Worm (Caenorhabditis elegans) whole organism, L1 larva: ENCODE measurements around the gene hpo-39.
A peak's percentile ranks its signal among the peaks of the same experiment; 100 is the strongest.
"Not testable (repeated sequence)": the region's sequence is repeated elsewhere in the genome, so short reads cannot be mapped to it uniquely, and the experiment has no call there.

ENCODE experiments used
- C16A3.4 ChIP-seq: fragments of 150-350 bp; optimal IDR thresholded peaks from 2 replicates; lab custom pipeline; 2014; ENCODE audit warnings: missing biosample characterization, missing genetic modification characterization
- F16B12.6 ChIP-seq: fragments of 150-350 bp; optimal IDR thresholded peaks from 2 replicates; lab custom pipeline; 2014; ENCODE audit warnings: missing biosample characterization, missing genetic modification characterization
- aly-2 ChIP-seq: fragments of 150-350 bp; optimal IDR thresholded peaks from 2 replicates; lab custom pipeline; 2014; ENCODE audit warnings: missing biosample characterization, missing genetic modification characterization
- blmp-1 ChIP-seq: fragments of 150-350 bp; optimal IDR thresholded peaks from 2 replicates; lab custom pipeline; 2014; ENCODE audit warnings: missing biosample characterization, missing genetic modification characterization
- ceh-63 ChIP-seq: fragments of 200-800 bp; sonication (Bioruptor generic); optimal IDR thresholded peaks from 2 replicates; lab custom pipeline; 2018; ENCODE audit warnings: mild to moderate bottlenecking, missing genetic modification characterization, missing compliant biosample characterization
- ceh-88 ChIP-seq: fragments of 200-800 bp; sonication (Bioruptor generic); IDR thresholded peaks from 2 replicates; pipeline ENCODE4 v1.3.6; 2022; ENCODE audit warnings: missing genetic modification characterization, missing compliant biosample characterization
- dpl-1 ChIP-seq, 3 experiments: fragments of 150-350 bp in 2 of 3; sonication (generic microtip) in 1 of 3; optimal IDR thresholded peaks; 2 replicates each; lab custom pipeline; 2014 to 2017; ENCODE audit warnings: missing biosample characterization in 3 of 3, missing genetic modification characterization in 3 of 3, missing genetic modification reagents in 3 of 3
- dsc-1 ChIP-seq: sonication (generic microtip); optimal IDR thresholded peaks from 2 replicates; lab custom pipeline; 2016; ENCODE audit warnings: mild to moderate bottlenecking, missing genetic modification characterization, missing compliant biosample characterization
- efl-1 ChIP-seq, 4 experiments: fragments of 150-350 bp; optimal IDR thresholded peaks in 3 of 4; peaks in 1 of 4; 1 replicate in 1 of 4; 2 replicates in 3 of 4; lab custom pipeline; 2014; ENCODE audit warnings: missing biosample characterization in 2 of 4, missing genetic modification characterization in 2 of 4, missing genetic modification reagents in 2 of 4
- ets-5 ChIP-seq: fragments of 200-800 bp; sonication (Bioruptor generic); IDR thresholded peaks from 2 replicates; pipeline ENCODE4 v1.3.6; 2022; ENCODE audit warnings: missing genetic modification characterization, missing compliant biosample characterization
- fos-1 ChIP-seq: fragments of 150-350 bp; optimal IDR thresholded peaks from 2 replicates; lab custom pipeline; 2014; ENCODE audit warnings: missing biosample characterization, missing genetic modification characterization
- grh-1 ChIP-seq: fragments of 200-800 bp; sonication (Bioruptor generic); IDR thresholded peaks from 2 replicates; pipeline ENCODE4 v1.3.6; 2022; ENCODE audit warnings: missing genetic modification reagents, missing genetic modification characterization, missing compliant biosample characterization
- hpl-2 ChIP-seq: fragments of 150-350 bp; optimal IDR thresholded peaks from 2 replicates; lab custom pipeline; 2014; ENCODE audit warnings: missing biosample characterization, missing genetic modification reagents, missing genetic modification characterization
- jun-1 ChIP-seq: fragments of 150-350 bp; optimal IDR thresholded peaks from 2 replicates; lab custom pipeline; 2014; ENCODE audit warnings: missing biosample characterization, missing genetic modification reagents, missing genetic modification characterization
- lin-13 ChIP-seq: fragments of 150-350 bp; optimal IDR thresholded peaks from 2 replicates; lab custom pipeline; 2014; ENCODE audit warnings: missing biosample characterization, missing genetic modification reagents, missing genetic modification characterization
- lin-14 ChIP-seq: fragments of 200-800 bp; sonication (Bioruptor generic); optimal IDR thresholded peaks from 2 replicates; lab custom pipeline; 2018; ENCODE audit warnings: mild to moderate bottlenecking, missing genetic modification characterization, moderate library complexity, missing compliant biosample characterization
- lin-39 ChIP-seq: fragments of 150-350 bp; optimal IDR thresholded peaks from 2 replicates; lab custom pipeline; 2014; ENCODE audit warnings: missing biosample characterization, missing genetic modification reagents, missing genetic modification characterization
- lir-3 ChIP-seq: sonication (generic microtip); optimal IDR thresholded peaks from 2 replicates; lab custom pipeline; 2016; ENCODE audit warnings: mild to moderate bottlenecking, missing genetic modification characterization, moderate library complexity, missing compliant biosample characterization; ENCODE audit not compliant: poor library complexity
- mab-9 ChIP-seq: fragments of 200-800 bp; sonication (Bioruptor generic); IDR thresholded peaks from 2 replicates; pipeline ENCODE4 v1.3.6; 2022; ENCODE audit warnings: missing genetic modification reagents, missing genetic modification characterization, missing compliant biosample characterization
- nhr-20 ChIP-seq: sonication (generic microtip); optimal IDR thresholded peaks from 2 replicates; lab custom pipeline; 2016; ENCODE audit warnings: mild to moderate bottlenecking, missing genetic modification characterization, missing compliant biosample characterization
- nhr-28 ChIP-seq: fragments of 150-350 bp; optimal IDR thresholded peaks from 2 replicates; lab custom pipeline; 2014; ENCODE audit warnings: missing biosample characterization, missing genetic modification characterization
- nhr-47 ChIP-seq: sonication (generic microtip); optimal IDR thresholded peaks from 2 replicates; lab custom pipeline; 2016; ENCODE audit warnings: mild to moderate bottlenecking, missing genetic modification characterization, moderate library complexity, missing compliant biosample characterization
- nhr-71 ChIP-seq: sonication (generic microtip); optimal IDR thresholded peaks from 2 replicates; lab custom pipeline; 2016; ENCODE audit warnings: mild to moderate bottlenecking, missing genetic modification characterization, moderate library complexity, missing compliant biosample characterization
- nhr-85 ChIP-seq: sonication (generic microtip); peaks from one replicate; lab custom pipeline; 2016; ENCODE audit warnings: missing genetic modification characterization, inconsistent platforms, missing compliant biosample characterization
- pag-3 ChIP-seq: sonication (generic microtip); optimal IDR thresholded peaks from 2 replicates; lab custom pipeline; 2017; ENCODE audit warnings: missing genetic modification characterization, mild to moderate bottlenecking, missing compliant biosample characterization, antibody characterized with exemption, borderline replicate concordance; ENCODE audit not compliant: insufficient read depth
- pax-3 ChIP-seq: fragments of 200-800 bp; sonication (Bioruptor generic); optimal IDR thresholded peaks from 2 replicates; lab custom pipeline; 2018; ENCODE audit warnings: mild to moderate bottlenecking, missing genetic modification characterization, moderate library complexity, missing compliant biosample characterization
- rnt-1 ChIP-seq: sonication (generic microtip); optimal IDR thresholded peaks from 2 replicates; lab custom pipeline; 2016; ENCODE audit warnings: mild to moderate bottlenecking, missing genetic modification characterization, moderate library complexity, missing compliant biosample characterization
- snu-23 ChIP-seq: sonication (generic microtip); optimal IDR thresholded peaks from 2 replicates; lab custom pipeline; 2016; ENCODE audit warnings: missing genetic modification characterization, missing compliant biosample characterization
- sptf-1 ChIP-seq: fragments of 150-350 bp; optimal IDR thresholded peaks from 2 replicates; lab custom pipeline; 2014; ENCODE audit warnings: missing biosample characterization, missing genetic modification characterization
- swsn-7 ChIP-seq: sonication (generic microtip); optimal IDR thresholded peaks from 2 replicates; lab custom pipeline; 2016; ENCODE audit warnings: missing genetic modification characterization, missing compliant biosample characterization
- tbx-2 ChIP-seq: sonication (generic microtip); optimal IDR thresholded peaks from 2 replicates; lab custom pipeline; 2016; ENCODE audit warnings: missing genetic modification characterization, missing compliant biosample characterization
- unc-130 ChIP-seq: fragments of 150-350 bp; optimal IDR thresholded peaks from 2 replicates; lab custom pipeline; 2017; ENCODE audit warnings: missing biosample characterization, missing genetic modification characterization, inconsistent platforms
- unc-86 ChIP-seq: sonication (generic microtip); optimal IDR thresholded peaks from 2 replicates; lab custom pipeline; 2016; ENCODE audit warnings: missing genetic modification characterization, missing compliant biosample characterization
- unc-98 ChIP-seq: fragments of 200-800 bp; sonication (Bioruptor generic); IDR thresholded peaks from 2 replicates; pipeline ENCODE4 v1.3.6; 2022; ENCODE audit warnings: missing genetic modification characterization, missing compliant biosample characterization
- ztf-11 ChIP-seq, 2 experiments: sonication (generic microtip); optimal IDR thresholded peaks; 2 replicates each; lab custom pipeline; 2016 to 2017; ENCODE audit warnings: missing genetic modification characterization in 2 of 2, missing biosample characterization in 1 of 2, missing compliant biosample characterization in 1 of 2

Gene hpo-39

ce11 chrV:4569999-4570627, 3.6 kb downstream of the hpo-39 start, which contains the start of gene sut-2 (continued):
- TF ChIP-seq sptf-1 (tag; lab: Kevin White, UChicago), result no peak
- TF ChIP-seq nhr-28 (tag; lab: Kevin White, UChicago), result no peak

DNA sequence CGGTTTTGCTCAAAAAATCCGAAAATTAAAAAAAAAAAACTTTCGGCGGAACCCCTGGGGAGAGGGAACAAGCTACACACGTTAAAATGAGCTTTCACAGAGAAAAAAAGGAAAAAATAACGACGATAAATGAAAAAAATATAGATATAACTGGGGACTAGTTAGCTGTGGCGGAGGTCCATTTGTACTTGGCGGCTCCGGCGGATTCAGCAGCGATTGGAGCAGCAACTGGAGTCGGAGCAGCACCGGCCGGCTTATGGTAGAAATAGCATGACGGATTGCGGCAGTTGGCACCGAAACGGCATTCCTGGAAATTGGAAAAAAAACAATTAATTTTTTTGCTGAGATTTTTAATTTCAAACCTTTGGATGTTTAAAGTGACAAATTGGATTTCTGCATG, 11.2 kb downstream of the hpo-39 start:
- TF ChIP-seq lin-39 (tag; lab: Kevin White, UChicago) (no peak), unc-130 (tag; lab: Kevin White, UChicago) (no peak), fos-1 (tag; lab: Kevin White, UChicago) (no peak), pax-3 (no peak), nhr-85 (tag; lab: Kevin White, UChicago) (no peak), lin-14 (GFP tag; lab: Kevin White, UChicago) (no peak), dpl-1 (GFP tag; optimal IDR thresholded peaks at IDR 0.05; lab: Kevin White, UChicago) (no peak), grh-1 (GFP tag; lab: Robert Waterston, UW) (no peak), pag-3 (tag; lab: Kevin White, UChicago) (no peak), tbx-2 (tag; lab: Kevin White, UChicago) (no peak), hpl-2 (GFP tag; lab: Kevin White, UChicago) (no peak), ceh-88 (GFP tag; lab: Robert Waterston, UW) (no peak), nhr-20 (tag; lab: Kevin White, UChicago) (no peak), lir-3 (no peak), swsn-7 (tag; lab: Kevin White, UChicago) (no peak), blmp-1 (tag; lab: Kevin White, UChicago) (no peak), efl-1 (optimal IDR thresholded peaks at IDR 0.05; lab: Kevin White, UChicago) (no peak), efl-1 (GFP tag; optimal IDR thresholded peaks at IDR 0.05 in 1 of 2; lab: Kevin White, UChicago) (no peak), lin-13 (GFP tag; lab: Kevin White, UChicago) (no peak), C16A3.4 (no peak), ceh-63 (no peak)

DNA sequence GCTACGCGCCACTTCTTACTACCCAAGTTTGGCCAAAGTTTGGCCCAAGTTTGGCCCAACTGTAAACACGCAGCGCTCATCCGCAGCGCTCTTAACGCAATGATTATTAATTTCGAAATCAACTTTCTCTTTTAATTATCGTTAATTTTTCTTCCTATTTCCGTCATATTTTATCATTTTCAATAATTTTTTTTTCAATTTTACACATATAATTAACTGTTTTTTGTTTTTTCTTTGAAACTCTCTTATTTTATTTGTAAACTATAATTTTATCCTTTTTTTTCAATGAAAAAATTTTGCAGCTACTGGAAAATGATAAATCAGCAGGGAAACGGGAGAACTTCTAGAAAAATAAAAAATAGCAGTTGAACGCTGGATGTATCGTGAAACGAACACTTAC, 13.3 kb downstream of the hpo-39 start, which contains the start of gene Y61A9LA.4:
Gene Y61A9LA.4, plus strand, starts transcription at position 301 of the 400 bp plus-strand sequence.
- not testable (repeated sequence) for TF ChIP-seq ceh-63; swsn-7 (tag; lab: Kevin White, UChicago); aly-2 (tag; lab: Kevin White, UChicago)
- TF ChIP-seq, all 84 proteins: peak for 0; not testable (repeated sequence) for 84

DNA sequence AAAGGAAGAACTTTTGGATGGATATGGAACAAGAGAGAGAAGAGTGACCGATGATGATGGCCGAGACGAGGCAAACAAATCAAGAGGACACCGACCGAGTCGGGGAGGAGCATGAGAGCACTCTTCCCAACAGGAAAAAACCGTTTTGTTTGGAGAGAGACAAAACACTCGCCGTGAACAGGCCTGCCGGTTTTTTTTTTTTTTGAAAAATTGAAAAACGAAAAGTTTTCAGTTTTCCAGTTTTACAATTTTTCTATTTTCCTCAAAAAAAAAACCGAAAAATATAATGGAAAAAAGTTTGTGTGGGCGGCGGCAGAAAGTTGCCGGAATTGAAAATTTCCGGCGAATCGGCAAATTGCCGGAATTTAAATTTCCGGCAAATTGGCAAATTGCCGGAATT, 14.0 kb downstream of the hpo-39 start, which contains the start of gene Y61A9LA.7:
Gene Y61A9LA.7, minus strand, starts transcription at position 101 of the 400 bp plus-strand sequence.
- TF ChIP-seq jun-1 (tag; lab: Kevin White, UChicago) (no peak), F16B12.6 (tag; lab: Kevin White, UChicago) (no peak), ztf-11 (tag; optimal IDR thresholded peaks at IDR 0.05; lab: Kevin White, UChicago) (no peak)

DNA sequence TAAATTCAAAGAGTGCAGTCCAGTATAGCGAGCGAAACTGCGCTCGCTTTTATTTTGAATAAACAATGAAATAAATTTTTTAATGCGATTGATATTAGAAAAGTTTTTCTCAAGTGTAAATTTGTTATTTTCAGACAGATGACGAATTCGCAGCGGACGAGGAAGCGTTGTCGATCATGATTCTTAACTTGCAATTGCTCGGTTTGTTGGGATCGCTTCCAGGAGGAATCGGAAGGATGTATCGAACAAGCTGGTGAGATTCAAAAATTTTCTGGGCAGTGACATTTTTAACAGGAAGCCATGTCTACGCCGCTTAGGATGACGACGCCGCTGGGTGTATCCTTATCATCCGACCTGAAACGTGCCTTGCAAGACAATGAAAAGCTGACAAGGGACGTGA, 20.2 kb downstream of the hpo-39 start, which contains the start of gene Y61A9LA.12:
Gene Y61A9LA.12, plus strand, starts transcription at position 301 of the 400 bp plus-strand sequence.
- TF ChIP-seq pax-3; ets-5 (GFP tag; lab: Robert Waterston, UW); nhr-28 (tag; lab: Kevin White, UChicago): not testable (repeated sequence)

DNA sequence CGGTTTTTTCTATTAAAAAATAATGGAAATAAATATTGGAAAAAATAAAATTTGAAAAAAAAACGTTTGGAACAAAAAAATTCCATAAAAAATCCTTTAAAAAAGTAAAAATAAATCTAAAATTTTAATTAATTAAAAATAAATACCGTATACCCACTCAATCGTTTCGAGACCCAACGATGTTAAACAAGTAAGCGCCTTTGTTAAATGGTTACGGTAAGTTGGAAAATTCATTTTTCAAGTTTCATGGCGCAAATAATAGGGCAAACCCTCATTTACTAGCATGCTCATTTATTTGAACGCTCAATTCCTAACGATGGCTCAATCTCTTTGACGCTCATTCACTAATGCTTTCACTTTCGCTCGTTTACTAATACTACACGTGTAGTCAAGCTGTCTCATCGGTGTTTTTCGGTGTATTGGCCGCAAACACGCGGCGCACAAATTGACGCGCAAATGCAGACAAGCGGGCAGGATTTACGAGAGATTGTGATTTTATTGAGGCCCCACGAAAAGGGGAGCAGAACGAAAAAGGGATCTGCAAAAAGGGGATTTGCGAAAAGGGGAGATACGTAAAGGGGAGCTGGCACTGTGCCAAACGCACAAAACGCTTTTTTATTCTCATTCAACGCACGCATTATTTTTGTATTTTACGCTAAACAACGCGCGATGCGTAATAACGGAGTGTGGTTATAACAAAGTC, 21.2 kb downstream of the hpo-39 start:
- TF ChIP-seq rnt-1 (tag; lab: Kevin White, UChicago) (peak; percentile 45), nhr-47 (peak; percentile 47), mab-9 (GFP tag; lab: Robert Waterston, UW) (0 out of 2 replicates have a peak, but pooled peaks have one; percentile 37), unc-86 (tag; lab: Kevin White, UChicago) (peak; percentile 0), efl-1 (optimal IDR thresholded peaks at IDR 0.05; lab: Kevin White, UChicago) (peak; percentile 15 to 46), efl-1 (GFP tag; optimal IDR thresholded peaks at IDR 0.05 in 1 of 2; lab: Kevin White, UChicago) (peak in 1 of 2 experiments; percentile 5), nhr-71 (tag; lab: Kevin White, UChicago) (peak; percentile 43), snu-23 (GFP tag; lab: Kevin White, UChicago) (peak; percentile 14), F16B12.6 (tag; lab: Kevin White, UChicago) (peak; percentile 64), unc-98 (GFP tag; lab: Robert Waterston, UW) (peak; percentile 36; the same call in 1 of the 2 replicates), dsc-1 (tag; lab: Kevin White, UChicago) (peak; percentile 57), swsn-7 (tag; lab: Kevin White, UChicago) (peak; percentile 6), lin-14 (GFP tag; lab: Kevin White, UChicago) (peak; percentile 28), tbx-2 (tag; lab: Kevin White, UChicago) (peak; percentile 2)
